Worm (Caenorhabditis elegans) whole organism, L4 larva: Measurements from ENCODE around the gene F10C1.3.

ENCODE experiments used
- F10B5.3 ChIP-seq: sonication (generic microtip); optimal IDR thresholded peaks from 2 replicates; lab custom pipeline; 2016; ENCODE audit warnings: mild to moderate bottlenecking, missing genetic modification characterization, missing compliant biosample characterization
- F44E2.7 ChIP-seq: fragments of 200-800 bp; sonication (Bioruptor generic); IDR thresholded peaks from 2 replicates; pipeline ENCODE4 v2.1.2; 2022; ENCODE audit warnings: missing genetic modification characterization, missing compliant biosample characterization
- aha-1 ChIP-seq: fragments of 150-350 bp; peaks from one replicate; lab custom pipeline; 2014; ENCODE audit warnings: missing biosample characterization, missing genetic modification characterization
- ceh-82 ChIP-seq: sonication (generic microtip); optimal IDR thresholded peaks from 2 replicates; lab custom pipeline; 2017; ENCODE audit warnings: missing biosample characterization, missing genetic modification characterization
- jun-1 ChIP-seq: fragments of 150-350 bp; optimal IDR thresholded peaks from 2 replicates; lab custom pipeline; 2014; ENCODE audit warnings: missing biosample characterization, missing genetic modification reagents, missing genetic modification characterization
- lin-15B ChIP-seq: fragments of 150-350 bp; sonication (generic microtip); optimal IDR thresholded peaks from 3 replicates; lab custom pipeline; 2014; ENCODE audit warnings: missing biosample characterization, missing genetic modification characterization
- madf-5 ChIP-seq, 2 experiments: fragments of 200-800 bp; sonication (Bioruptor generic); IDR thresholded peaks; 2 replicates each; pipeline ENCODE4 v1.3.6; 2022; ENCODE audit warnings: missing compliant biosample characterization in 2 of 2, missing genetic modification characterization in 2 of 2
- nhr-42 ChIP-seq: fragments of 200-800 bp; sonication (Bioruptor generic); IDR thresholded peaks from 2 replicates; pipeline ENCODE4 v1.3.6; 2022; ENCODE audit warnings: missing genetic modification characterization, missing compliant biosample characterization
- unc-130 ChIP-seq: sonication (generic microtip); optimal IDR thresholded peaks from 2 replicates; lab custom pipeline; 2016; ENCODE audit warnings: missing genetic modification reagents, missing genetic modification characterization, missing compliant biosample characterization
- ztf-7 ChIP-seq: fragments of 150-350 bp; optimal IDR thresholded peaks from 2 replicates; lab custom pipeline; 2014; ENCODE audit warnings: missing biosample characterization, missing genetic modification characterization

DNA sequence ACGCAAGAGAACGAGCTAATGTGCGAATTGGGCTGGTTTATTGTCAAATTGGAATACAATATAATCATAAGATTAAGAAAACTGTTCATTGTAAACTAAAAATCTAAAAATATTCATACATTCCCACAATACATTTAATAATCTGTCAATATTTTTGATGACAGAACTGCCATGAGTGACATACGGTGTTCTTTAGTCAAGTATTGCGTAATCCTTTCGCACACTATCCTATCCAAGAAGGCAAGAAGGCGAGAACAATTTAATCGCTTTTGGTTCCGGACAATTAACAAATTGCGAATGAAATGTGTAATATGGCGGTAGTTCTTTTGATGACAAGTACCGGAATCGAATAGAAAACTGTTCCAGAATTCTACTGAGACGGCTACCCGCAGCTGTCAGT is 22.7 kb downstream of the F10C1.3 start:
- TF ChIP-seq F10B5.3 = no peak
- no peak for TF ChIP-seq jun-1
- TF ChIP-seq unc-130 (GFP tag; lab: Kevin White, UChicago) = no peak
- TF ChIP-seq aha-1 (tag; lab: Kevin White, UChicago) = no peak
- no peak for TF ChIP-seq F44E2.7 (GFP tag; lab: Robert Waterston, UW)
- no peak for TF ChIP-seq ceh-82 (tag; lab: Kevin White, UChicago)
- TF ChIP-seq nhr-42 (GFP tag; lab: Robert Waterston, UW) = no peak
- TF ChIP-seq lin-15B (tag; lab: Kevin White, UChicago) = no peak
- TF ChIP-seq ztf-7 (tag; lab: Kevin White, UChicago) = no peak
- TF ChIP-seq madf-5 (GFP tag; IDR thresholded peaks at IDR 0.05; lab: Robert Waterston, UW) = no peak
